Fruit fly (Drosophila melanogaster) whole organism, pupa: ENCODE measurements around the gene CG2712.

Experiments
- CG10348 ChIP-seq: fragments of 200-800 bp; sonication (Bioruptor generic); IDR thresholded peaks from 2 replicates; pipeline ENCODE4 v1.3.6; 2022; ENCODE audit warnings: missing biosample characterization, missing genetic modification characterization
- CG12605 ChIP-seq: fragments of 200-800 bp; sonication (Bioruptor generic); IDR thresholded peaks from 2 replicates; pipeline ENCODE4 v1.3.6; 2022; ENCODE audit warnings: missing biosample characterization, missing genetic modification characterization
- CG13204 ChIP-seq: fragments of 200-800 bp; sonication (Bioruptor generic); optimal IDR thresholded peaks from 2 replicates; lab custom pipeline; 2018; ENCODE audit warnings: missing biosample characterization, mild to moderate bottlenecking, missing genetic modification characterization, moderate library complexity
- CG14655 ChIP-seq: fragments of 200-800 bp; sonication (Bioruptor generic); optimal IDR thresholded peaks from 3 replicates; lab custom pipeline; 2017; ENCODE audit warnings: mild to moderate bottlenecking, missing biosample characterization, missing genetic modification reagents, missing genetic modification characterization
- CG15710 ChIP-seq: fragments of 200-800 bp; sonication (Bioruptor generic); optimal IDR thresholded peaks from 2 replicates; lab custom pipeline; 2018; ENCODE audit warnings: missing biosample characterization, mild to moderate bottlenecking, missing genetic modification characterization, moderate library complexity
- CG17806 ChIP-seq: fragments of 200-800 bp; sonication (Bioruptor generic); optimal IDR thresholded peaks from 2 replicates; lab custom pipeline; 2018; ENCODE audit warnings: missing biosample characterization, mild to moderate bottlenecking, missing genetic modification characterization, moderate library complexity
- CG32121 ChIP-seq: fragments of 200-800 bp; sonication (Bioruptor generic); IDR thresholded peaks from 2 replicates; pipeline ENCODE4 v1.3.6; 2022; ENCODE audit warnings: missing biosample characterization, missing genetic modification characterization
- CG34367 ChIP-seq: fragments of 200-800 bp; sonication (Bioruptor generic); optimal IDR thresholded peaks from 2 replicates; lab custom pipeline; 2018; ENCODE audit warnings: missing biosample characterization, mild to moderate bottlenecking, missing genetic modification characterization
- CG4496 ChIP-seq: fragments of 200-800 bp; sonication (Bioruptor generic); IDR thresholded peaks from 3 replicates; pipeline ENCODE4 v1.3.6; 2022; ENCODE audit warnings: missing biosample characterization, missing genetic modification characterization
- CG8159 ChIP-seq: fragments of 200-800 bp; sonication (Bioruptor generic); optimal IDR thresholded peaks from 3 replicates; lab custom pipeline; 2018; ENCODE audit warnings: missing biosample characterization, mild to moderate bottlenecking, missing genetic modification characterization, moderate library complexity
- CG8301 ChIP-seq: fragments of 200-800 bp; sonication (Bioruptor generic); optimal IDR thresholded peaks from 2 replicates; lab custom pipeline; 2018; ENCODE audit warnings: missing biosample characterization, mild to moderate bottlenecking, missing genetic modification characterization
- CG9948 ChIP-seq: fragments of 200-800 bp; sonication (Bioruptor generic); optimal IDR thresholded peaks from 2 replicates; lab custom pipeline; 2018; ENCODE audit warnings: missing biosample characterization, mild to moderate bottlenecking, missing genetic modification characterization, moderate library complexity
- D1 ChIP-seq: fragments of 200-800 bp; sonication (Bioruptor generic); optimal IDR thresholded peaks from 2 replicates; lab custom pipeline; 2018; ENCODE audit warnings: missing biosample characterization, mild to moderate bottlenecking, missing genetic modification characterization, moderate library complexity
- EcR ChIP-seq: fragments of 200-800 bp; sonication (Bioruptor generic); optimal IDR thresholded peaks from 3 replicates; lab custom pipeline; 2019; ENCODE audit warnings: missing biosample characterization, missing genetic modification characterization, mild to moderate bottlenecking, moderate library complexity, missing genetic modification reagents
- Ets98B ChIP-seq: fragments of 200-800 bp; sonication (Bioruptor generic); IDR thresholded peaks from 2 replicates; pipeline ENCODE4 v1.3.6; 2022; ENCODE audit warnings: missing biosample characterization, missing genetic modification characterization
- Pif1A ChIP-seq: fragments of 200-800 bp; sonication (Bioruptor generic); optimal IDR thresholded peaks from 3 replicates; lab custom pipeline; 2016; ENCODE audit warnings: missing biosample characterization, missing genetic modification characterization
- Pif1B ChIP-seq: fragments of 200-800 bp; sonication (Bioruptor generic); optimal IDR thresholded peaks from 3 replicates; lab custom pipeline; 2016; ENCODE audit warnings: missing biosample characterization, missing genetic modification characterization
- Snoo ChIP-seq: fragments of 200-800 bp; sonication (Bioruptor generic); optimal IDR thresholded peaks from 3 replicates; lab custom pipeline; 2017; ENCODE audit warnings: missing biosample characterization, mild to moderate bottlenecking, missing genetic modification characterization, inconsistent platforms
- fd96Ca ChIP-seq: fragments of 200-800 bp; sonication (Bioruptor generic); IDR thresholded peaks from 3 replicates; pipeline ENCODE4 v1.3.6; 2022; ENCODE audit warnings: missing biosample characterization, missing genetic modification characterization
- gl ChIP-seq: fragments of 200-800 bp; sonication (Bioruptor generic); optimal IDR thresholded peaks from 2 replicates; lab custom pipeline; 2018; ENCODE audit warnings: missing biosample characterization, mild to moderate bottlenecking, missing genetic modification characterization
- rn ChIP-seq: fragments of 200-800 bp; sonication (Bioruptor generic); IDR thresholded peaks from 2 replicates; pipeline ENCODE4 v1.3.6; 2022; ENCODE audit warnings: missing biosample characterization, missing genetic modification characterization

The CG2712 gene

DNA sequence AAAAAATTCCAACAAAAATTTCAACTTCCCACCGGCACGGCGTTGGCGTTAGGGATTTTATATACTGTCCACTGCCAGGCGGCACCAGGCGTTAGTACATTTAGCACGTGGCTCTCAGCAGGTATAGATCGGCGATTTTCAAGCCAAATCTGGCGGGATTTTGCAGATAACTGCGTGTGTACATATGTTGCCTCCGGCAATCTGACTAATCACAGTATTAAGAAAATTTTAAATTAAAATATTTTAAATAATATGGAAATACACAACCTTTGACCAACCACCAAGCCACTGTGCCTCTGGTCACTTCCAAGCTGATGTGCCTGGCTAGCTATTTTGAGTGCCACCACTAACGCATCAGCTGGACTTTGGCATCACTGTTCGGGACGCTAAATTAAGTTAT is at the start of gene CG2712, which contains the start of gene ttm50:
CG2712 (plus strand) TSS at position 343 of the 400 bp plus-strand sequence.
ttm50 (minus strand) TSS at position 64 of the 400 bp plus-strand sequence.
- TF ChIP-seq CG15710 (tag; lab: Kevin White, UChicago) = peak; percentile 59
- no peak for TF ChIP-seq Ets98B
- TF ChIP-seq Snoo (tag; lab: Kevin White, UChicago) = no peak
- TF ChIP-seq Pif1A (GFP tag; lab: Kevin White, UChicago) = no peak
- no peak for TF ChIP-seq rn (GFP tag; lab: Robert Waterston, UW)
- TF ChIP-seq CG34367 (tag; lab: Kevin White, UChicago) = peak; percentile 40
- peak; percentile 52; the same call in 1 of the 3 replicates for TF ChIP-seq fd96Ca (GFP tag; lab: Robert Waterston, UW)
- peak; percentile 61 for TF ChIP-seq CG8159 (tag; lab: Kevin White, UChicago)
- TF ChIP-seq CG4496 = peak; percentile 61; the same call in 2 of the 3 replicates
- TF ChIP-seq CG17806 = peak; percentile 19
- TF ChIP-seq Pif1B (GFP tag; lab: Kevin White, UChicago) = no peak
- peak; percentile 16 for TF ChIP-seq CG9948
- TF ChIP-seq, all 21 proteins: peak for 7

DNA sequence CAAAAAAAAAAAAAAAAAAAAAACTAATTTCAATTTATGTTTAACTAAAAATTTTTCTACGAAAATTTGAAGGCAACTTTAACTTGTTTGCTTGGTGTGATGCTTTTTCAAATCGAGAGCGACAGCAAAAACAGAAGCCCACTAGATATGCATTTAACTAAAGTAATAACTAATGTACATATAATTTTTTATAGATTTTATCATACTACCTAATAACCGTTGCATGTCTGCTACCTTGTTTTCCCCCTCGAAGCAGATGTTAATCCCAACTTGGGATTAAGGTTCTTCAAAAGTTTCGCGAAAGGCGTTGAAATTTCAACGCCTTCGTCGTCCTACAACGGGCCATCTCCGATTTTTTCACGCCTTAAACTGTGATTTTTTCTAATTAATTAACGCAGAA is 49.4 kb upstream of the CG2712 start, which contains the start of gene CG2652:
CG2652 (minus strand) TSS at position 101 of the 400 bp plus-strand sequence.
- TF ChIP-seq CG8301 (tag; lab: Kevin White, UChicago) = no peak
- no peak for TF ChIP-seq CG4496
- no peak for TF ChIP-seq rn (GFP tag; lab: Robert Waterston, UW)
- TF ChIP-seq D1 (tag; lab: Kevin White, UChicago) = no peak
- no peak for TF ChIP-seq CG10348 (GFP tag; lab: Robert Waterston, UW)
- TF ChIP-seq EcR (GFP tag; lab: Kevin White, UChicago) = no peak
- TF ChIP-seq, all 21 proteins: peak for 0

DNA sequence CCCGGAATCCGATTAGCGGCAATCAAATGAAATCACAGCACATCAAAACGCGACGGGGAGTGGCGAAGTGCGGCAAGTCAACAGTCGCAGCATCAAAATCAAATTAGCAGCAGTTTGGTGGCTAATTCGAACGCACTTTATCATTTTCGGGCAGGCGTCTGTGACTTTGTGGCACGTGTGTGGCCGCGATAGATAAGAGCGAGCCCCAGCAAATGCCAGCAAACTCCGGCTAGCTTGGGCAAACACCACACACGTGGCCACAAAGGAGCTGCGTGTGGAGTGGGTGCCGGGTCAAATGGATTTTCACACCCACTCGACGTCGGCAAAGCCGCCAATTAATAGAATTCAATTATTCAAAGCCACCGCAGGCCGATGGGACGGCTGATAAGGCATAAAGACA is 48.3 kb upstream of the CG2712 start:
- TF ChIP-seq rn (GFP tag; lab: Robert Waterston, UW) = no peak
- no peak for TF ChIP-seq CG8301 (tag; lab: Kevin White, UChicago)
- no peak for TF ChIP-seq CG32121 (GFP tag; lab: Robert Waterston, UW)
- TF ChIP-seq D1 (tag; lab: Kevin White, UChicago) = no peak
- TF ChIP-seq Pif1B (GFP tag; lab: Kevin White, UChicago) = no peak
- TF ChIP-seq CG10348 (GFP tag; lab: Robert Waterston, UW) = no peak
- TF ChIP-seq CG13204 = no peak
- TF ChIP-seq CG8159 (tag; lab: Kevin White, UChicago) = no peak
- TF ChIP-seq fd96Ca (GFP tag; lab: Robert Waterston, UW) = no peak
- TF ChIP-seq Ets98B = no peak
- no peak for TF ChIP-seq CG15710 (tag; lab: Kevin White, UChicago)
- TF ChIP-seq gl (tag; lab: Kevin White, UChicago) = no peak
- TF ChIP-seq CG12605 = no peak
- TF ChIP-seq Pif1A (GFP tag; lab: Kevin White, UChicago) = no peak
- TF ChIP-seq CG34367 (tag; lab: Kevin White, UChicago) = no peak
- no peak for TF ChIP-seq CG17806
- TF ChIP-seq CG9948 = no peak
- no peak for TF ChIP-seq CG4496
- TF ChIP-seq EcR (GFP tag; lab: Kevin White, UChicago) = no peak

DNA sequence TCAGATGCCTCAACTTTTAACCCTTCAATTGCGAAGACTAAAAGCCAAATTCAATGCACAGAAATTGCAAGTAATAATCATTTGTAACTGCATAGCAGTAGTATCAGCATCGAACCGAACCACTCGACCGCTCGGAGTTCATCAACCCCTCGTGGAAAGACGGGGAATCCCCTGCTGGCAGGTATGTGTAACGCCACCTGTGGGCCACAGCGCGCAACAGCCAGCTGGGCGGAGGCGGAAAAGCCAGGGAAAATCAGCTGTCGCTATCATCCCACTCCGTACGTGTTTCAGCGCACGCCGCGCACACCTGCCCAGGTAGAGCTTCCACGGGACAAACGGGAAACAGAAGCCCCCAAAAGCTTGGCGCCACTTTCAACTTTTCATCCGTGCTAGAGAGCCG is 47.8 kb upstream of the CG2712 start:
- peak; percentile 71 for TF ChIP-seq EcR (GFP tag; lab: Kevin White, UChicago)
- no peak for TF ChIP-seq Pif1A (GFP tag; lab: Kevin White, UChicago)

DNA sequence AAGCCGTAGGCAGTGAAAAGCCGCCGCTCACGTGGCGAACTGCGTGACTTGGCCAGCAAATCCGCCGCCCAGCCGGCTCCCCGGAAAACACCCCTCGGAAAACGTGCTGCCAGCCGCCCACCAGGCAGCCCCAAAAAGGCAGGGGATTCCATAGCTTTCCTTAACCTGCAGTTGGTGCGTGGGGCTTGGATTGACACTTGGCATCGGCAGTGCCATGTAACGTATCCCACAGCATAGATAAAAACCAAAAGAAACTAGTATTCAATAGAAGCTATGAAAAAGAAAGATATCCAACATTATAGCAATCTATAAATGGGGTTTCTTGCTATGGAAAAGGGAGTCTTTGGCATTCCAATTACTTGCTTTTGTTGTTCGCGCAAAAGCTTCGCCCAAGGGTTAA is 47.2 kb upstream of the CG2712 start:
- no peak for TF ChIP-seq EcR (GFP tag; lab: Kevin White, UChicago)
- peak; percentile 58 for TF ChIP-seq CG32121 (GFP tag; lab: Robert Waterston, UW)
- TF ChIP-seq Pif1A (GFP tag; lab: Kevin White, UChicago) = peak; percentile 8
- TF ChIP-seq CG8301 (tag; lab: Kevin White, UChicago) = peak; percentile 3

DNA sequence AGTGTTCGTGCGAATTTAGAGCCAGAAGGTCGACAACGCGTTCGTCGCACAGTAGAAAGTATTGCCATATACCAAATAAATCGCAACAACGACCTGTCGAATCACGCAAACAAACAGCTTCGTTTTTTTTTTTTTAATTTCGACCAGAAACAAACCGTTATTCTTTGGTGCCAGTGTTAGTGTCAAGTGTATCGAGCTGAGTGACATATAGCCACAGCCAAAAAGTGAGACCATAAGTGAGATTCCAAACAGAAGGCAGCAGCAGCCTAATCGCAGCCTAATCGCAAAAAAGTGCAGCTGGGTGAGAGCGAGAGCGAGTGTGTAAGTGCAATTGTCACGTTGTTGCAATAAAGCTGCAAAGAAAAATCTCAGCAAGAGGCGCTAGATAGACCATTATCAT is 46.7 kb upstream of the CG2712 start, which contains the start of gene per:
per (plus strand) TSS at position 1 of the 400 bp plus-strand sequence.
- TF ChIP-seq CG14655 (no peak), CG34367 (tag; lab: Kevin White, UChicago) (no peak), fd96Ca (GFP tag; lab: Robert Waterston, UW) (no peak), CG15710 (tag; lab: Kevin White, UChicago) (no peak), CG8159 (tag; lab: Kevin White, UChicago) (no peak), gl (tag; lab: Kevin White, UChicago) (no peak), EcR (GFP tag; lab: Kevin White, UChicago) (no peak), Snoo (tag; lab: Kevin White, UChicago) (no peak), CG12605 (no peak), Pif1B (GFP tag; lab: Kevin White, UChicago) (no peak), Ets98B (no peak), CG17806 (no peak), D1 (tag; lab: Kevin White, UChicago) (no peak), CG8301 (tag; lab: Kevin White, UChicago) (no peak)

DNA sequence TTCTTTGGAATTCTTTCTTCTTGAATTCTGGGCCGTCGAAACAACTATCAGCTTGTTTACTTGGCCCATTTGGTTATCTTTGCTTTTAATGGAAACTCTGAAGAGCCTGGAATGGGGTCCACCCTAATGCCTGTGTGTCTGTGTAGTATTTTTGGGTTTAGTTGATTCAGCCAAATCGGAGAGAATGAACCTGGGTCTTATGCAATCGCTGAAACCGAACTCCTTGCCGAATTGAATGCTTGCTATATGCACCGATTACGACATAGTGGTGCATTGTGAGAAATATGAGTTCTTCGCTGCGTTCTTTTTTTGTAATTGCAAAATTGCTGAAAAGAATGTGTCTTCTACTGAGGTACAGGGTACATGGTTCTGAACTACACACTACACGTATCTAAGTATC is 45.3 kb upstream of the CG2712 start:
- TF ChIP-seq CG8159 (tag; lab: Kevin White, UChicago) = peak; percentile 11
- no peak for TF ChIP-seq CG9948
